Fruit fly (Drosophila melanogaster): Measurements from ENCODE around the gene CG17834.

CG17834 gene

DNA sequence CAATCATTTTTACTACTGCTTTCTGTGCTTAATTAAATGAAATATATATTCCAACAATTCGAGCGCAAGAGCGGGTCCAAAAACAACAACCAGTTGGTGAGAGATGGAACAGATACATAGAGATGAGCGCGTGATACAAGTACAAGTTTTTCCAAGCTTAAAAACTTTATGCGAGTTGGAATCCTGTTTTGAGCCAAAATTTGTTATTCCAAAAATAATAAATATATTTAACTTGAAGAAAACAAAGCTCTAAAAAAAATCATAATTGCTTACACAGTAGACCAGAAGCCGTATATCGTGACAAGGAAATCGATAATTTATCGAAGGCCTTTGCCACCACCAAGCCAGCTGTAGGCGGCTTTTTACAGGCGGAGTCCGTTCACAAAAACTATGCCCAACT lies 14.2 kb upstream of the CG17834 start, which contains the start of the genes CG13097 and PIG-U (continued):
- no peak for TF ChIP-seq oc (tag; optimal IDR thresholded peaks at IDR 0.05)
- TF ChIP-seq unc-4 (GFP tag; IDR thresholded peaks at IDR 0.05; ENCODE audit: partially characterized antibody), result peak; percentile 96
- TF ChIP-seq CG5180 (GFP tag; optimal IDR thresholded peaks at IDR 0.05), result no peak
- TF ChIP-seq Gsc (GFP tag; IDR thresholded peaks at IDR 0.05), result no peak
- TF ChIP-seq caup (GFP tag; optimal IDR thresholded peaks at IDR 0.05; ENCODE audit: severe bottlenecking), result peak; percentile 72
- peak; percentile 98 for TF ChIP-seq Dll (GFP tag; IDR thresholded peaks at IDR 0.05; ENCODE audit: partially characterized antibody)
- TF ChIP-seq CG14667 (GFP tag; IDR thresholded peaks at IDR 0.05), result peak; percentile 64
- peak; percentile 76 for TF ChIP-seq Fer2 (tag; optimal IDR thresholded peaks at IDR 0.05)
- no peak for TF ChIP-seq bcd (GFP tag; optimal IDR thresholded peaks at IDR 0.05)
- TF ChIP-seq CG34224 (GFP tag; IDR thresholded peaks at IDR 0.05; ENCODE audit: partially characterized antibody), result peak; percentile 97
- TF ChIP-seq CG4282 (GFP tag; optimal IDR thresholded peaks at IDR 0.05), result no peak
- no peak for TF ChIP-seq tio (GFP tag; optimal IDR thresholded peaks at IDR 0.05)
- TF ChIP-seq sim (GFP tag; IDR thresholded peaks at IDR 0.05), result no peak
- TF ChIP-seq ac (GFP tag; optimal IDR thresholded peaks at IDR 0.05), result peak; percentile 1
- TF ChIP-seq CG15601 (tag; optimal IDR thresholded peaks at IDR 0.05), result peak; percentile 71
- no peak for TF ChIP-seq Lim3 (GFP tag; IDR thresholded peaks at IDR 0.05)
- peak; percentile 88 for TF ChIP-seq sug (tag; optimal IDR thresholded peaks at IDR 0.05)

DNA sequence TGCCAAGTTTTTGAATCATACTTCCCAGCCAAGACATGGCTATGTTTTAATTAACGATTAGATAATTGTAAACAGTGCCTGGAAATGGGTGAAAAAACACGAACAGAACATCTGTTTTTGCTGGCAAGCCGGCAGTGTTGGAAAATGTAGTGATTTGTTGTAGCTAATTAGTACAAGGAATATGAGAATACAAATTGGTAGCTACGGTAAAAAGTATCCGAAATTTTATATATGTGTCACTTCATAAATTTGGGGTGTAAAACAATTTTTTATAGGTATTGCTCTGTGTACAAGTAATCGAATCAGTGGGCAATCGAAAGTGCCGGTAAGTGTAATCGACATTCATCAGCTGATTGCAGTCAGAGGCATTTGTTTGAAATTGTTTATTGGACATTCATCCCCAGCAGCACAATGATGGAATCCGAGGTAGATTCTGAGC lies 11.7 kb upstream of the CG17834 start, which contains the start of the genes mRpL51 and Uba4:
mRpL51 (minus strand) TSS at position 125 of the 439 bp plus-strand sequence.
Uba4 (plus strand) TSS at position 156 of the 439 bp plus-strand sequence.
- TF ChIP-seq da (GFP tag; optimal IDR thresholded peaks at IDR 0.05) (peak; percentile 23), Fer1 (GFP tag; optimal IDR thresholded peaks at IDR 0.05) (peak; percentile 46), Scr (GFP tag; IDR thresholded peaks at IDR 0.05; ENCODE audit: partially characterized antibody) (peak; percentile 66), CG14710 (tag; optimal IDR thresholded peaks at IDR 0.05) (peak; percentile 72), CG15696 (tag; optimal IDR thresholded peaks at IDR 0.05) (no peak), CG17385 (GFP tag; optimal IDR thresholded peaks at IDR 0.05) (peak; percentile 30), ham (GFP tag; IDR thresholded peaks at IDR 0.05) (no peak), NfI (GFP tag; optimal IDR thresholded peaks at IDR 0.05) (peak; percentile 41), CG12219 (GFP tag; optimal IDR thresholded peaks at IDR 0.05) (no peak), Antp (GFP tag; optimal IDR thresholded peaks at IDR 0.05) (no peak), CG9932 (GFP tag; IDR thresholded peaks at IDR 0.05) (peak; percentile 32; the same call in 1 of the 2 replicates), prd (optimal IDR thresholded peaks at IDR 0.05) (no peak), prd (GFP tag; IDR thresholded peaks at IDR 0.05) (no peak), CG11696 (GFP tag; IDR thresholded peaks at IDR 0.05) (no peak), CG8924 (tag; optimal IDR thresholded peaks at IDR 0.05) (peak; percentile 9), CG32767 (GFP tag; IDR thresholded peaks at IDR 0.05) (no peak), Hmr (GFP tag; optimal IDR thresholded peaks at IDR 0.05) (no peak), ewg (GFP tag; optimal IDR thresholded peaks at IDR 0.05) (no peak), unc-4 (GFP tag; IDR thresholded peaks at IDR 0.05; ENCODE audit: partially characterized antibody) (peak; percentile 55), HHEX (GFP tag; optimal IDR thresholded peaks at IDR 0.05) (no peak), danr (GFP tag; IDR thresholded peaks at IDR 0.05) (no peak), pfk (GFP tag; optimal IDR thresholded peaks at IDR 0.05) (no peak), Deaf1 (tag; optimal IDR thresholded peaks at IDR 0.05) (peak; percentile 43), Hr51 (GFP tag; optimal IDR thresholded peaks at IDR 0.05) (peak in 1 of 2 experiments; percentile 10), CG12744 (GFP tag; optimal IDR thresholded peaks at IDR 0.05) (peak; percentile 6), lmd (GFP tag; IDR thresholded peaks at IDR 0.05) (no peak), ERR (GFP tag; optimal IDR thresholded peaks at IDR 0.05) (peak; percentile 23), D19A (tag; optimal IDR thresholded peaks at IDR 0.05) (no peak), CG4424 (GFP tag; optimal IDR thresholded peaks at IDR 0.05) (peak; percentile 42), Max (GFP tag; optimal IDR thresholded peaks at IDR 0.05) (peak; percentile 44), PHDP (tag; optimal IDR thresholded peaks at IDR 0.05) (peak; percentile 37), CG7745 (tag; optimal IDR thresholded peaks at IDR 0.05) (no peak), CG13296 (GFP tag; optimal IDR thresholded peaks at IDR 0.05) (peak; percentile 9), Hsf (GFP tag; optimal IDR thresholded peaks at IDR 0.05) (peak; percentile 7)
